Worm (Caenorhabditis elegans): Measurements from ENCODE around the gene ptp-1.
A peak's percentile ranks its signal among the peaks of the same experiment; 100 is the strongest.

ptp-1 gene

DNA sequence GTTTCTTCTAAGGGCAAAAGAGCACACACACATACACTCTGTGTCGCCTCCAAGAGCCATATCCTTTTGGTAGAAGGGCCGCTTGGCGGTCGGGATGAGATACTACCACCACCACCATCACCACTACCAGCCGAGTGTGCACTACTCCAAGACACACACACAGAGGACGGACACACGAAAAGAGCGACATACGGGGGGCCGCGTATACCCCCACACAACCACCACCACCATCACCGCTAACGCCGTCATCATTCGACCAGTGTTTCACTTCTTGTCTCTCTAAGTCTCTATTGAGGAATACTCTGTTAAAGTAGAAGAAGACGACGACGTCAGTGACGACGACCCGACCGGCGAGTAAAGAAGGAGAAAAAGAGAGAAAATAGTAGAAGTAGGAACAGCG, 30.1 kb downstream of the ptp-1 start:
- no peak for TF ChIP-seq lin-32 (GFP tag; optimal IDR thresholded peaks at IDR 0.05)
- TF ChIP-seq unc-62 (GFP tag; optimal IDR thresholded peaks at IDR 0.05): no peak
- no peak for TF ChIP-seq lsy-2 (tag; optimal IDR thresholded peaks at IDR 0.05)
- TF ChIP-seq bed-3 (GFP tag; optimal IDR thresholded peaks at IDR 0.05): no peak
- no peak for TF ChIP-seq snpc-4 (tag; optimal IDR thresholded peaks at IDR 0.05)
- TF ChIP-seq ces-1 (GFP tag; optimal IDR thresholded peaks at IDR 0.05): peak; percentile 32
- no peak for TF ChIP-seq lin-13 (tag; optimal IDR thresholded peaks at IDR 0.05)
- TF ChIP-seq ceh-83 (GFP tag; optimal IDR thresholded peaks at IDR 0.05): peak; percentile 63
- TF ChIP-seq pha-4 (tag; optimal IDR thresholded peaks at IDR 0.05): no peak
- TF ChIP-seq sem-2 (GFP tag; optimal IDR thresholded peaks at IDR 0.05): peak; percentile 41
- no peak for TF ChIP-seq nhr-237 (tag; optimal IDR thresholded peaks at IDR 0.05)
- no peak for TF ChIP-seq nhr-76 (tag; optimal IDR thresholded peaks at IDR 0.05)
- TF ChIP-seq ztf-11 (tag; optimal IDR thresholded peaks at IDR 0.05): no peak
- no peak for TF ChIP-seq mab-5 (tag; optimal IDR thresholded peaks at IDR 0.05)
- TF ChIP-seq ham-2 (GFP tag; optimal IDR thresholded peaks at IDR 0.05): peak; percentile 40
- TF ChIP-seq flh-1 (GFP tag; optimal IDR thresholded peaks at IDR 0.05): no peak
- TF ChIP-seq elt-1 (tag; optimal IDR thresholded peaks at IDR 0.05; ENCODE audit: borderline replicate concordance, insufficient read depth): no peak
- no peak for TF ChIP-seq unc-120 (tag; optimal IDR thresholded peaks at IDR 0.05; ENCODE audit: poor library complexity, severe bottlenecking)
- TF ChIP-seq M03D4.4 (tag; optimal IDR thresholded peaks at IDR 0.05): no peak
- TF ChIP-seq mls-2 (tag; optimal IDR thresholded peaks at IDR 0.05): peak; percentile 45
- no peak for TF ChIP-seq mep-1 (tag; optimal IDR thresholded peaks at IDR 0.05)
- no peak for TF ChIP-seq tbx-8 (GFP tag; optimal IDR thresholded peaks at IDR 0.05)
- no peak for TF ChIP-seq hlh-1 (tag; optimal IDR thresholded peaks at IDR 0.05)
- no peak for TF ChIP-seq elt-3 (tag; optimal IDR thresholded peaks at IDR 0.05)
- no peak for TF ChIP-seq zip-8 (tag; optimal IDR thresholded peaks at IDR 0.05)
- peak; percentile 40 for TF ChIP-seq sptf-1 (tag; optimal IDR thresholded peaks at IDR 0.05)
- TF ChIP-seq blmp-1 (tag; optimal IDR thresholded peaks at IDR 0.05): no peak
- no peak for TF ChIP-seq ceh-39 (tag; optimal IDR thresholded peaks at IDR 0.05)
- TF ChIP-seq nhr-2 (tag; optimal IDR thresholded peaks at IDR 0.05): peak; percentile 23
- TF ChIP-seq ceh-43 (GFP tag; optimal IDR thresholded peaks at IDR 0.05): no peak
- TF ChIP-seq nhr-28 (tag; optimal IDR thresholded peaks at IDR 0.05): no peak
- TF ChIP-seq unc-39 (tag; optimal IDR thresholded peaks at IDR 0.05): peak; percentile 29
- peak; percentile 73 for TF ChIP-seq cnd-1 (tag; optimal IDR thresholded peaks at IDR 0.05)
- TF ChIP-seq drap-1 (GFP tag; optimal IDR thresholded peaks at IDR 0.05): peak; percentile 50
- TF ChIP-seq nhr-12 (tag; optimal IDR thresholded peaks at IDR 0.05): no peak

DNA sequence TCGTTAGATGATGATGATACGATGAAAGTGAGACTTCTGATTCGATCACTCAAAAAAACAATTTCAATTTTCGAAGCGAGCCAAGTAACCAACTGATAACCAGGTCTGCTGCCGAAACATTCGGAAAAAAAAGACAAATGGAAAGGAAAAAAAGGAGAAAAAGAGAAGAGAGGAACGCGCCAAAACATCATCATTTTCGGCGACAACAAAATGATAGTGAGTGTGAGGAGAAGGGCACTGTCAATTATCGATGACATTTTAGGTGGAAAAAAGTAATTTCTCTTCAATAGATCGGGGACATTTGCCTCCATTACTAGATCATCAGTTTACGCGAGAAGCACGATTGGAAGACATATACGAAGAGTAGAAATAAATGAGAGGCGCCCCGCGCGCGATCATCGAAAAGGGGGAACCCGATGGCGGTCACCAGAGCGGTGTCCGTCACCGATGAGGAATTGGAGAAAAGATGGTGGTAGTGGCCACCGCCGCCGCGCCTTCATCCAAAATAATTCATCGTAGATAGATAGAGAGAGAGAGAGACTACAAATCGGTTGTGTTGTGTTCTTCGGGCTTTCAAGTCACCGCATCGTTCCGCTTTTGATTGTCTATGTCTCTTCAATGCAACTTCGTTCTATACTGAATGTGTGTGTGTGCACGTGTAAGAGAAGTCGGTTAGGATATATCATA, 30.8 kb downstream of the ptp-1 start:
- TF ChIP-seq mep-1 (tag; optimal IDR thresholded peaks at IDR 0.05) (no peak), zip-8 (tag; optimal IDR thresholded peaks at IDR 0.05) (no peak), nhr-12 (tag; optimal IDR thresholded peaks at IDR 0.05) (no peak), pha-4 (tag; optimal IDR thresholded peaks at IDR 0.05) (no peak), ham-2 (GFP tag; optimal IDR thresholded peaks at IDR 0.05) (no peak), nhr-76 (tag; optimal IDR thresholded peaks at IDR 0.05) (no peak)

DNA sequence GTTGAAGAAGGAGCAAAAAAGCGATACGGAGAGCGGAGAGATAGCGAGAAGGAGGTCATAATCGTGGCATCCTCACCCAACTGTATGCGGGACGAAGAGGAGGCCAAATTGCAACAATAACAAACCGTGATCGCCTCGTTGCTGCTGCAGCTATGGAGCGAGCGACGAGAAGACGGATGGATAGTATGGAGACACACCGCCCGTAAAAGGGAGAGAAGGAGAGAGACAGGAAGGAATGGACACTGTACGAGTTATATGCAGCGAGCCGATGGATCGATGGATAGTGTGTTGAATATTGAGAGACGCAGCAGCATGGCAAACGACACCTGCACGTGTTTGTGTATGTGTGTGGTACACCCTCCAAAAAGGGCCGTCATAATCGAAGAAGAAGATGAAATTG, 33.2 kb downstream of the ptp-1 start:
- TF ChIP-seq nhr-2 (tag; optimal IDR thresholded peaks at IDR 0.05) (peak; percentile 72), ceh-43 (GFP tag; optimal IDR thresholded peaks at IDR 0.05) (no peak), M03D4.4 (tag; optimal IDR thresholded peaks at IDR 0.05) (peak; percentile 1), sem-2 (GFP tag; optimal IDR thresholded peaks at IDR 0.05) (peak; percentile 4), bed-3 (GFP tag; optimal IDR thresholded peaks at IDR 0.05) (no peak), hlh-1 (tag; optimal IDR thresholded peaks at IDR 0.05) (peak; percentile 10), lin-32 (GFP tag; optimal IDR thresholded peaks at IDR 0.05) (peak; percentile 55), ceh-83 (GFP tag; optimal IDR thresholded peaks at IDR 0.05) (no peak), cnd-1 (tag; optimal IDR thresholded peaks at IDR 0.05) (peak; percentile 20), lsy-2 (tag; optimal IDR thresholded peaks at IDR 0.05) (no peak), ham-2 (GFP tag; optimal IDR thresholded peaks at IDR 0.05) (peak; percentile 89), blmp-1 (tag; optimal IDR thresholded peaks at IDR 0.05) (no peak), mls-2 (tag; optimal IDR thresholded peaks at IDR 0.05) (no peak), nhr-76 (tag; optimal IDR thresholded peaks at IDR 0.05) (no peak)

All from whole organism, mixed stage, embryonic.